Fruit fly (Drosophila melanogaster): Measurements from ENCODE around the gene CG13101.
A peak's percentile ranks its signal among the peaks of the same experiment; 100 is the strongest.

CG13101 gene

dm6 chr2L:8982584-8983302 lies 1.9 kb downstream of the CG13101 start (continued):
- TF ChIP-seq CG15514 (GFP tag; optimal IDR thresholded peaks at IDR 0.05): peak; percentile 7
- peak; percentile 57; the same call in 1 of the 2 replicates for TF ChIP-seq Atf6 (GFP tag; IDR thresholded peaks at IDR 0.05)
- peak; percentile 26 for TF ChIP-seq tio (GFP tag; optimal IDR thresholded peaks at IDR 0.05)
- TF ChIP-seq tin (GFP tag; optimal IDR thresholded peaks at IDR 0.05): peak; percentile 5
- peak; percentile 41 for TF ChIP-seq phol (tag; optimal IDR thresholded peaks at IDR 0.05)
- TF ChIP-seq D19A (tag; optimal IDR thresholded peaks at IDR 0.05): peak; percentile 1
- TF ChIP-seq H15 (GFP tag; IDR thresholded peaks at IDR 0.05): no peak; the same call in 2 of the 3 replicates
- TF ChIP-seq Dfd (GFP tag; optimal IDR thresholded peaks at IDR 0.05): no peak
- TF ChIP-seq Bteb2 (GFP tag; optimal IDR thresholded peaks at IDR 0.05): peak; percentile 34
- peak; percentile 8 to 23 for TF ChIP-seq Pdp1 (GFP tag; optimal IDR thresholded peaks at IDR 0.05)
- TF ChIP-seq ash1 (GFP tag; optimal IDR thresholded peaks at IDR 0.05): no peak
- peak; percentile 53 for TF ChIP-seq bab2 (GFP tag; optimal IDR thresholded peaks at IDR 0.05)
- peak; percentile 38 for TF ChIP-seq scrt (GFP tag; optimal IDR thresholded peaks at IDR 0.05)
- peak; percentile 29 for TF ChIP-seq CG12155 (GFP tag; optimal IDR thresholded peaks at IDR 0.05)
- peak; percentile 61 for TF ChIP-seq CG30403 (GFP tag; optimal IDR thresholded peaks at IDR 0.05)
- peak; percentile 62 for TF ChIP-seq Oli (tag; optimal IDR thresholded peaks at IDR 0.05)
- no peak for TF ChIP-seq nom (GFP tag; optimal IDR thresholded peaks at IDR 0.05)
- TF ChIP-seq ci (GFP tag; IDR thresholded peaks at IDR 0.05): peak; percentile 62; the same call in 1 of the 3 replicates
- peak; percentile 1 for TF ChIP-seq CG10979 (tag; optimal IDR thresholded peaks at IDR 0.05)
- TF ChIP-seq CG15601 (tag; optimal IDR thresholded peaks at IDR 0.05): no peak
- no peak for TF ChIP-seq CG15696 (tag; optimal IDR thresholded peaks at IDR 0.05)
- no peak for TF ChIP-seq tll (GFP tag; optimal IDR thresholded peaks at IDR 0.05)
- peak in 1 of 2 experiments; percentile 23 for TF ChIP-seq bsh (GFP tag; optimal IDR thresholded peaks at IDR 0.05)
- peak; percentile 78 for TF ChIP-seq CG11504 (tag; optimal IDR thresholded peaks at IDR 0.05)
- TF ChIP-seq Ssrp (tag; optimal IDR thresholded peaks at IDR 0.05): no peak
- peak; percentile 52 for TF ChIP-seq sd (tag; optimal IDR thresholded peaks at IDR 0.05)
- no peak for TF ChIP-seq CG3163 (GFP tag; optimal IDR thresholded peaks at IDR 0.05)
- no peak for TF ChIP-seq CG13775 (GFP tag; optimal IDR thresholded peaks at IDR 0.05)
- TF ChIP-seq croc (GFP tag; conservative IDR thresholded peaks at IDR 0.05): no peak
- peak; percentile 22 for TF ChIP-seq Antp (GFP tag; optimal IDR thresholded peaks at IDR 0.05)
- TF ChIP-seq CG12659 (GFP tag; optimal IDR thresholded peaks at IDR 0.05): peak; percentile 44
- TF ChIP-seq sna (GFP tag; IDR thresholded peaks at IDR 0.05; ENCODE audit: partially characterized antibody): no peak
- TF ChIP-seq CG4730 (GFP tag; IDR thresholded peaks at IDR 0.05): no peak
- TF ChIP-seq Doc2 (GFP tag; IDR thresholded peaks at IDR 0.05): no peak
- TF ChIP-seq row (GFP tag; IDR thresholded peaks at IDR 0.05): peak; percentile 73
- TF ChIP-seq CG15073 (GFP tag; optimal IDR thresholded peaks at IDR 0.05): no peak
- TF ChIP-seq CG18011 (GFP tag; optimal IDR thresholded peaks at IDR 0.05): peak; percentile 2
- TF ChIP-seq CG7786 (GFP tag; optimal IDR thresholded peaks at IDR 0.05): peak; percentile 11
- peak; percentile 28 for TF ChIP-seq CG1602 (GFP tag; optimal IDR thresholded peaks at IDR 0.05)
- peak; percentile 53 for TF ChIP-seq odd (GFP tag; optimal IDR thresholded peaks at IDR 0.05)
- peak; percentile 44 for TF ChIP-seq CG18599 (GFP tag; optimal IDR thresholded peaks at IDR 0.05)
- TF ChIP-seq Dip2 (GFP tag; IDR thresholded peaks at IDR 0.05): no peak
- no peak for TF ChIP-seq CG3407 (GFP tag; optimal IDR thresholded peaks at IDR 0.05)
- TF ChIP-seq CG14667 (GFP tag; IDR thresholded peaks at IDR 0.05): no peak
- no peak for TF ChIP-seq CG8765 (GFP tag; IDR thresholded peaks at IDR 0.05)
- TF ChIP-seq Trl (optimal IDR thresholded peaks at IDR 0.05): no peak
- TF ChIP-seq Trl (GFP tag; optimal IDR thresholded peaks at IDR 0.05): peak; percentile 44
- TF ChIP-seq CG18262 (tag; optimal IDR thresholded peaks at IDR 0.05): peak; percentile 2
- peak; percentile 36 for TF ChIP-seq CG4424 (GFP tag; optimal IDR thresholded peaks at IDR 0.05)
